Worm (Caenorhabditis elegans) whole organism, midembryonic: ENCODE data around the gene VZK822L.2.

Source experiments
- cog-1 ChIP-seq: sonication (generic microtip); optimal IDR thresholded peaks from 2 replicates; lab custom pipeline; 2016; ENCODE audit warnings: missing genetic modification characterization, missing compliant biosample characterization
- med-1 ChIP-seq: sonication (generic microtip); optimal IDR thresholded peaks from 2 replicates; lab custom pipeline; 2017; ENCODE audit warnings: missing genetic modification characterization, mild to moderate bottlenecking, missing compliant biosample characterization, antibody characterized with exemption, missing genetic modification reagents; ENCODE audit not compliant: insufficient read depth

ce11 chrIV:11924092-11924491 is 12.3 kb downstream of the VZK822L.2 start:
- TF ChIP-seq med-1 (GFP tag; lab: Kevin White, UChicago) (no peak), cog-1 (no peak)
